Fruit fly (Drosophila melanogaster) whole organism, wandering third instar larva: ENCODE results near the gene Rlip.

Experiments
- Abd-B ChIP-seq: fragments of >200 bp; optimal IDR thresholded peaks from 2 replicates; lab custom pipeline; 2017; ENCODE audit warnings: missing biosample characterization, missing genetic modification characterization
- CrebA ChIP-seq: fragments of 200-800 bp; sonication (Bioruptor generic); optimal IDR thresholded peaks from 2 replicates; lab custom pipeline; 2016; ENCODE audit warnings: missing biosample characterization, mild to moderate bottlenecking, missing genetic modification characterization, borderline replicate concordance
- Dfd ChIP-seq: fragments of >200 bp; optimal IDR thresholded peaks from 2 replicates; lab custom pipeline; 2017; ENCODE audit warnings: missing biosample characterization, missing genetic modification characterization
- Dif ChIP-seq: fragments of 200-275, 200-300 bp; sonication (Bioruptor generic); optimal IDR thresholded peaks from 2 replicates; lab custom pipeline; 2018; ENCODE audit warnings: missing biosample characterization, missing genetic modification characterization; ENCODE audit not compliant: partially characterized antibody
- GATAd ChIP-seq: sonication (Bioruptor generic); optimal IDR thresholded peaks from 2 replicates; lab custom pipeline; 2016; ENCODE audit warnings: missing biosample characterization, missing genetic modification characterization
- HLH106 ChIP-seq: fragments of 200-800 bp; optimal IDR thresholded peaks from 3 replicates; lab custom pipeline; 2019; ENCODE audit warnings: missing biosample characterization, mild to moderate bottlenecking, missing genetic modification characterization, moderate library complexity
- Hnf4 ChIP-seq: fragments of 200-800 bp; sonication (Bioruptor generic); optimal IDR thresholded peaks from 2 replicates; lab custom pipeline; 2016; ENCODE audit warnings: missing biosample characterization, mild to moderate bottlenecking, missing genetic modification characterization
- Hr83 ChIP-seq: fragments of 200-300 bp; sonication (Bioruptor generic); optimal IDR thresholded peaks from 2 replicates; lab custom pipeline; 2016; ENCODE audit warnings: missing biosample characterization, mild to moderate bottlenecking, missing genetic modification characterization, moderate library complexity; ENCODE audit not compliant: poor library complexity, severe bottlenecking
- Myc ChIP-seq: fragments of >200 bp; optimal IDR thresholded peaks from 2 replicates; lab custom pipeline; 2017
- OdsH ChIP-seq: fragments of 200-800 bp; sonication (Bioruptor generic); optimal IDR thresholded peaks from 2 replicates; lab custom pipeline; 2016; ENCODE audit warnings: missing biosample characterization, mild to moderate bottlenecking, missing genetic modification characterization
- Rel ChIP-seq, 2 experiments: fragments of 200-800 bp; sonication (Bioruptor generic) in 1 of 2; optimal IDR thresholded peaks; 2 replicates in 1 of 2; 3 replicates in 1 of 2; lab custom pipeline; 2016 to 2019; ENCODE audit warnings: mild to moderate bottlenecking in 2 of 2, missing biosample characterization in 2 of 2, missing genetic modification characterization in 2 of 2, moderate library complexity in 1 of 2
- Vsx2 ChIP-seq: fragments of 200-300, 225-300 bp; sonication (Bioruptor generic); optimal IDR thresholded peaks from 2 replicates; lab custom pipeline; 2018; ENCODE audit warnings: missing biosample characterization, missing genetic modification characterization; ENCODE audit not compliant: partially characterized antibody
- br ChIP-seq: fragments of 200-800 bp; sonication (Bioruptor generic); optimal IDR thresholded peaks from 2 replicates; lab custom pipeline; 2016; ENCODE audit warnings: missing biosample characterization, missing genetic modification characterization
- brk ChIP-seq: fragments of 200-800 bp; sonication (Bioruptor generic); optimal IDR thresholded peaks from 2 replicates; lab custom pipeline; 2016; ENCODE audit warnings: missing biosample characterization, mild to moderate bottlenecking, missing genetic modification characterization
- dl ChIP-seq, 2 experiments: fragments of 175-275, 200-275 bp in 1 of 2; fragments of 200-275 bp in 1 of 2; sonication (Bioruptor generic); optimal IDR thresholded peaks; lab custom pipeline; 2018; ENCODE audit warnings: mild to moderate bottlenecking in 2 of 2, missing biosample characterization in 2 of 2, missing genetic modification characterization in 2 of 2, moderate library complexity in 2 of 2; ENCODE audit not compliant: partially characterized antibody in 2 of 2, insufficient read depth in 1 of 2
- dmrt93B ChIP-seq: fragments of 200-800 bp; sonication (Bioruptor generic); optimal IDR thresholded peaks from 2 replicates; lab custom pipeline; 2018; ENCODE audit warnings: missing biosample characterization, mild to moderate bottlenecking, missing genetic modification characterization
- dsf ChIP-seq: sonication (Bioruptor generic); optimal IDR thresholded peaks from 2 replicates; lab custom pipeline; 2016; ENCODE audit warnings: missing biosample characterization, missing genetic modification characterization, borderline replicate concordance
- foxo ChIP-seq, 2 experiments: fragments of 200-800 bp; sonication (Bioruptor generic); optimal IDR thresholded peaks; 2 replicates in 1 of 2; 3 replicates in 1 of 2; lab custom pipeline; 2016 to 2017; ENCODE audit warnings: missing biosample characterization in 2 of 2, missing genetic modification characterization in 2 of 2
- fru ChIP-seq: fragments of 200-800 bp; sonication (Bioruptor generic); optimal IDR thresholded peaks from 3 replicates; lab custom pipeline; 2016; ENCODE audit warnings: missing biosample characterization, mild to moderate bottlenecking, missing genetic modification characterization
- h ChIP-seq: fragments of 200-800 bp; sonication (Bioruptor generic); optimal IDR thresholded peaks from 3 replicates; lab custom pipeline; 2016; ENCODE audit warnings: missing biosample characterization, mild to moderate bottlenecking, missing genetic modification characterization
- jim ChIP-seq: fragments of 175-275, 200-325 bp; sonication (Bioruptor generic); optimal IDR thresholded peaks from 2 replicates; lab custom pipeline; 2016; ENCODE audit warnings: missing biosample characterization, mild to moderate bottlenecking, missing genetic modification characterization
- pan ChIP-seq: fragments of >200 bp; optimal IDR thresholded peaks from 2 replicates; lab custom pipeline; 2017
- psq ChIP-seq: fragments of 200-800 bp; sonication (Bioruptor generic); optimal IDR thresholded peaks from 3 replicates; lab custom pipeline; 2017; ENCODE audit warnings: missing biosample characterization, mild to moderate bottlenecking, missing genetic modification characterization, moderate library complexity
- rgr ChIP-seq: fragments of 200-800 bp; sonication (Bioruptor generic); optimal IDR thresholded peaks from 3 replicates; lab custom pipeline; 2016; ENCODE audit warnings: missing biosample characterization, mild to moderate bottlenecking, missing genetic modification characterization
- sage ChIP-seq: fragments of 200-800 bp; sonication (Bioruptor generic); optimal IDR thresholded peaks from 2 replicates; lab custom pipeline; 2016; ENCODE audit warnings: missing biosample characterization, mild to moderate bottlenecking, missing genetic modification characterization
- sv ChIP-seq: fragments of 200-800 bp; sonication (Bioruptor generic); optimal IDR thresholded peaks from 3 replicates; lab custom pipeline; 2016; ENCODE audit warnings: missing biosample characterization, missing genetic modification characterization
- usp ChIP-seq: fragments of >200 bp; optimal IDR thresholded peaks from 2 replicates; lab custom pipeline; 2017; ENCODE audit warnings: missing biosample characterization, missing genetic modification characterization

Gene Rlip

DNA sequence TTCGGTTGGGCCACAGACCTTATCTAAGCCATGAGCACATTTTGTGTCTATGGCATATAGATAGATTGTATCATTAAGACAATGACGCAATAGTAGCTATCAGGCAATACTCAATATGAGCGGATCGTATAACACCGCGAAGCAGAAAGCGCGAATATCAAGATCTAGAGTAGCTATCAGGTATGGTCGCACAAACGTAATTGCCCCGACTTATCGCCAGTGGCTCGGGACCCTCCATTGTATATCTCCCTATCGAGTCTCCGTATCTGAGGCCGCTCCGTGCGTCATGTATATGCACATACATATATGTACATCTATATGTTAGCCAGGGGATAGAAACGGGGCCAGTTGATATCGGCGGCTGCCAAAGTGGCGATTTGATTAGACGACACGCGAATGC is 31.9 kb upstream of the Rlip start:
- TF ChIP-seq dmrt93B (GFP tag; lab: Kevin White, UChicago) (no peak), Abd-B (GFP tag; lab: Kevin White, UChicago) (no peak), h (GFP tag; lab: Kevin White, UChicago) (peak; percentile 59), Hnf4 (no peak), br (GFP tag; lab: Kevin White, UChicago) (peak; percentile 14), Vsx2 (GFP tag; lab: Kevin White, UChicago) (peak; percentile 1), psq (no peak), CrebA (GFP tag; lab: Kevin White, UChicago) (peak; percentile 54), rgr (GFP tag; lab: Kevin White, UChicago) (peak; percentile 2), Dif (GFP tag; lab: Kevin White, UChicago) (no peak)

DNA sequence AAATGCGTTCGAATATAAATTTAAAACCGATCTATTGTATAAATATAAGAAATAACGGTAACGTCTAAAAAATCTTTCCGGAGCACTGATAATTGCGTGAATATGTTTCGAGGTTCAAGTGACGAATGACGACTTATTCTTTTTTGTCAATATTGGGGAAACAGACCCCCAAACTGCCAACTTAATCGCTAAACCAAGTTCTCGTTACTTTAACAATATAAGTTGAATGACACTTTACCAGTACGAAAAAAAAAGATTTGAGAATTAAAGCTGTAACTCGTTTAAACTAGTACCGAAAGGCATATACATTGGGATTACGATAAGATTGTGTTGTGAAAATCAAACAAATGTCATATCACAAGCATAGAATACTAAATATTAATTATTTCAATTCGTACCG is 29.6 kb upstream of the Rlip start, which contains the start of gene CG43446:
Gene CG43446 (minus strand): TSS at position 101 of the 400 bp plus-strand sequence.
- no peak for TF ChIP-seq CrebA (GFP tag; lab: Kevin White, UChicago)
- no peak for TF ChIP-seq jim (GFP tag; lab: Kevin White, UChicago)
- no peak for TF ChIP-seq psq
- no peak for TF ChIP-seq Hr83 (GFP tag; lab: Kevin White, UChicago)
- no peak for TF ChIP-seq Abd-B (GFP tag; lab: Kevin White, UChicago)
- no peak for TF ChIP-seq usp (GFP tag; lab: Kevin White, UChicago)
- no peak for TF ChIP-seq GATAd (GFP tag; lab: Kevin White, UChicago)
- TF ChIP-seq fru (GFP tag; lab: Kevin White, UChicago), result no peak
- no peak for TF ChIP-seq dmrt93B (GFP tag; lab: Kevin White, UChicago)
- no peak for TF ChIP-seq dsf (GFP tag; lab: Kevin White, UChicago)
- TF ChIP-seq Rel (GFP tag; optimal IDR thresholded peaks at IDR 0.05; lab: Kevin White, UChicago), result no peak
- TF ChIP-seq Rel (tag; optimal IDR thresholded peaks at IDR 0.05; lab: Kevin White, UChicago), result no peak
- no peak for TF ChIP-seq Vsx2 (GFP tag; lab: Kevin White, UChicago)
- TF ChIP-seq foxo (GFP tag; optimal IDR thresholded peaks at IDR 0.05; lab: Kevin White, UChicago), result no peak
- no peak for TF ChIP-seq rgr (GFP tag; lab: Kevin White, UChicago)
- no peak for TF ChIP-seq pan
- TF ChIP-seq dl (GFP tag; optimal IDR thresholded peaks at IDR 0.05; lab: Kevin White, UChicago; ENCODE audit: insufficient read depth in 1 of 2, partially characterized antibody in 2 of 2), result no peak
- TF ChIP-seq Myc (lab: Kevin White, UChicago), result no peak
- no peak for TF ChIP-seq Dfd (GFP tag; lab: Kevin White, UChicago)
- no peak for TF ChIP-seq sage

DNA sequence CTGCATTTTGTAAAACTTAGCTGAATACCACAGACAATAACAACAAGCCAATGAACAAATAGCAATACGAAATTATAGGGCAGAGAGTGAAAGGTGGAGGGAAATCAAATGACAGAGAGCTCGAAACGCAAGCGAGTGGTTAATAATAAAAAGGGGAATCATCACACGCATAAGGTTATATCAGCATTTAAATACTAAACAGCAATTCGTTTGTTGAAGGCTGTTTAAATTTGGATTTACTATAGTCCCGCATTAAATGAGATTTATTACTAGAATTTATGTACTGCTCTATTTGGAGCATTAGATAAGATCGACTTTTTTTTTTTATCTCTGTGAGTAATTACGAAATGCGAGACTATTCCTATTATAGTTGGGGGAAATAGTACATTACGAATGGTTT is 28.9 kb upstream of the Rlip start:
- TF ChIP-seq h (GFP tag; lab: Kevin White, UChicago) (no peak), Hnf4 (no peak), dsf (GFP tag; lab: Kevin White, UChicago) (no peak), brk (GFP tag; lab: Kevin White, UChicago) (no peak)

DNA sequence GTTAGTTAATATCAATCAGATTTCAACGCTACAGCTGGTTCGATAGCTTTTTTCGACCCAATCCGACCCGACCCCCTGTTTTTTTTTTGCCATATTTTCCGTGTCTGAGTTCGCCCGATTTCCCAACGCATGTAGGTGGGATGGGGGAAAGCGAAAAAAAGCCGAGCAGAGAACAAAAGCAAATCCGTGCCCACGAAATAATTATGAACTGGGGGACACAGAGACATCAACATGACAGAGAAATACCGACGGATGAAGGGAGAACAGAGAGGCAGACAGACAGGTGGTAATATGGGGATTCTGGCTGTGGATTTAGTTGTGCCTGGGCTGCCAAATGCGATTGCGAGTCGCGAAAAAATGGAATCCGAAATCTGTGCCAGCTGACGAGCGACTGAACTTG is 28.4 kb upstream of the Rlip start:
- no peak for TF ChIP-seq fru (GFP tag; lab: Kevin White, UChicago)
- TF ChIP-seq dl (GFP tag; optimal IDR thresholded peaks at IDR 0.05; lab: Kevin White, UChicago; ENCODE audit: insufficient read depth in 1 of 2, partially characterized antibody in 2 of 2), result no peak
- TF ChIP-seq Myc (lab: Kevin White, UChicago), result no peak
- TF ChIP-seq OdsH (GFP tag; lab: Kevin White, UChicago), result no peak
- TF ChIP-seq foxo (GFP tag; optimal IDR thresholded peaks at IDR 0.05; lab: Kevin White, UChicago), result no peak
- no peak for TF ChIP-seq sv (GFP tag; lab: Kevin White, UChicago)
- no peak for TF ChIP-seq psq
- no peak for TF ChIP-seq pan
- TF ChIP-seq CrebA (GFP tag; lab: Kevin White, UChicago), result no peak
- no peak for TF ChIP-seq sage

DNA sequence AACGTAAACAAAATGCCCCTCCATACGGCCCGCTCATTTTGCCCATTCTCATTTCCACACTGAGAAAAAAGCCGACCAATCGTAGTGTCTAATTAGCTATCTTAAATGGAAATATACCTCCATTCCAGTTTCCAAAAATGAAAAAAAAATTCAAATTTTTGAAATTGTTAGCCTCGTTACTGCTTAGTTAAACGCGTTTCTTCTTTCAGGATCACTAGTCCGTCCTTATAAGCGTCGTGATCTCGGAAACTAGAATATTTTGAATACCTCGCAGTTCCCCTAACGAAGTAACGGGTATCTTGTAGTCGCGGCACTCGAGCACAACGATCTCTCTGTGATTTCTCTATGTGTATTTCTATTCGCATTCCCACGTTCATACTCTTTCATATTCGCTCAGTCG is 27.8 kb upstream of the Rlip start:
- no peak for TF ChIP-seq OdsH (GFP tag; lab: Kevin White, UChicago)
- TF ChIP-seq sv (GFP tag; lab: Kevin White, UChicago), result peak; percentile 23
- peak; percentile 19 for TF ChIP-seq dmrt93B (GFP tag; lab: Kevin White, UChicago)
- no peak for TF ChIP-seq CrebA (GFP tag; lab: Kevin White, UChicago)
- TF ChIP-seq HLH106, result peak; percentile 33
- no peak for TF ChIP-seq dsf (GFP tag; lab: Kevin White, UChicago)
